Worm (Caenorhabditis elegans) whole organism, late embryonic: ENCODE measurements around the gene Y48C3A.5.

Experiments
- dmd-4 ChIP-seq: sonication (generic microtip); optimal IDR thresholded peaks from 2 replicates; lab custom pipeline; 2016; ENCODE audit warnings: borderline replicate concordance, missing genetic modification characterization, missing compliant biosample characterization
- hlh-15 ChIP-seq: sonication (generic microtip); optimal IDR thresholded peaks from 2 replicates; lab custom pipeline; 2016; ENCODE audit warnings: missing genetic modification characterization, missing compliant biosample characterization
- nhr-11 ChIP-seq: fragments of 150-350 bp; optimal IDR thresholded peaks from 2 replicates; lab custom pipeline; 2014; ENCODE audit warnings: missing biosample characterization, missing genetic modification characterization
- pha-4 ChIP-seq: fragments of 150-350 bp; optimal IDR thresholded peaks from 2 replicates; lab custom pipeline; 2018; ENCODE audit warnings: missing biosample characterization, missing genetic modification reagents, missing genetic modification characterization
- ref-2 ChIP-seq: sonication (generic microtip); optimal IDR thresholded peaks from 2 replicates; lab custom pipeline; 2016; ENCODE audit warnings: missing genetic modification characterization, missing compliant biosample characterization
- sdc-2 ChIP-seq: sonication (generic microtip); optimal IDR thresholded peaks from 2 replicates; lab custom pipeline; 2016; ENCODE audit warnings: missing genotype, missing genetic modification characterization, missing compliant biosample characterization
- tbx-7 ChIP-seq: sonication (generic microtip); optimal IDR thresholded peaks from 2 replicates; lab custom pipeline; 2016; ENCODE audit warnings: missing genotype, missing genetic modification characterization, missing compliant biosample characterization
- unc-55 ChIP-seq: sonication (generic microtip); optimal IDR thresholded peaks from 2 replicates; lab custom pipeline; 2017; ENCODE audit warnings: missing biosample characterization, missing genetic modification reagents, missing genetic modification characterization

DNA sequence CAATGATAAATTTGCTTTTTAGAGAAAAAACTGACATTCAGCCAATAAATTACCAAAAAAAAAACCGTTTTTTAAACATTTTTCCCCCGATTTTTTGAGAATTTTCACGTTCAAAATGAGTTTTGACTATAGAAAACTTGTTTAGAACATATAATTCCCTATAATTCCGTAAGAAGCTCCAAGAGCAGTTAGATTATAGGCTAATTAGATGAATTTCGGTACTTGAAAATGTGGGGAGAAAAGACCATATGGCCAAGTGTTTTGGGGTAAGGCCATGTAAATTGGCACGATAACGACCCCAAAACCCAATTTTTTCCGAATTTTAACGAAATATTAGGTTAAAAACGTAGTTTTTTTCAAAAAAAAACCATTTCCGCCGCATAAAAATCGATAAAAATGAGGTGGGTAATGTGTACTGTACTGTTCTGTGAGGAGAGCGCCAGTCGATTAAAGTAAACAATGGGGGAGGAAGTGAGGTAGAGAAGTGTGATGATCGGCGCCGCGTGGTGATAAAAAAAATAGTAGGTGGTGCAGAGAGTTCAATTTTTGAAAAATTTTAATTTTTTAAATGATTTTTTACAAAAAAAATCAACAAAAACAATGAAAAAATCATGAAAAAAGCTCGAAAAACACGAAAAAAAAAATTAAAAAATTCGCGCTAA lies 62.4 kb downstream of the Y48C3A.5 start:
- TF ChIP-seq dmd-4 (tag; lab: Kevin White, UChicago) (no peak), pha-4 (no peak), hlh-15 (tag; lab: Kevin White, UChicago) (no peak), tbx-7 (tag; lab: Kevin White, UChicago) (no peak), ref-2 (tag; lab: Kevin White, UChicago) (no peak), unc-55 (no peak), nhr-11 (tag; lab: Kevin White, UChicago) (no peak), sdc-2 (no peak)
